Worm (Caenorhabditis elegans): Measurements from ENCODE around the gene pho-4.

DNA sequence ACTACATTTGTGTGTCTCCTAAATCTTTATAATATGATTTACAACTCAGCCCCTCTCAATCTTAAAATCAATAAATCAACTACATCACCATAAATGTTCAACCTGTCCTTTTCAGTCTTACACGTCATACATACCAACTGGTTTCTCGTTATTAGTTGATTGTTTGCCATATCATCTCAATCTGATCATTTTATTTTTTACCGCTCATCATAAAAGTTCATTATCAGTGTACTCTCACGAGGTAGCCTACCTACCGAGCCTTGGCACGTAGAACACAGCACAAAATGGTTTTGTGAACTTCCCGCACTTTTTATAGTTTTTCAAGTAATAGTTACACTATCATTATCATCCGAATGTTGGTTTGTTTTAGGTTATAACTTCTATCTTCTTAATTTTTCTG is 42.9 kb upstream of the pho-4 start:
- TF ChIP-seq nhr-10 (tag; optimal IDR thresholded peaks at IDR 0.05) (peak; percentile 57), Y5F2A.4 (GFP tag; optimal IDR thresholded peaks at IDR 0.05) (no peak), jun-1 (tag; optimal IDR thresholded peaks at IDR 0.05) (no peak), fkh-10 (GFP tag; optimal IDR thresholded peaks at IDR 0.05) (no peak), gei-8 (GFP tag; optimal IDR thresholded peaks at IDR 0.05) (no peak), ztf-11 (tag; optimal IDR thresholded peaks at IDR 0.05) (no peak), lin-15B (tag; optimal IDR thresholded peaks at IDR 0.05) (no peak), ctbp-1 (GFP tag; IDR thresholded peaks at IDR 0.05) (no peak), T26A8.4 (GFP tag; IDR thresholded peaks at IDR 0.05) (no peak), ztf-7 (tag; optimal IDR thresholded peaks at IDR 0.05) (no peak), ces-1 (GFP tag; optimal IDR thresholded peaks at IDR 0.05) (no peak), nhr-77 (tag; optimal IDR thresholded peaks at IDR 0.05) (no peak), egl-27 (tag; optimal IDR thresholded peaks at IDR 0.05) (no peak)
